Fruit fly (Drosophila melanogaster) whole organism, embryonic: ENCODE results near the gene Datp.
A peak's percentile ranks its signal among the peaks of the same experiment; 100 is the strongest.

Source experiments
- CG10366 ChIP-seq: fragments of 200-800 bp; sonication (Bioruptor generic); IDR thresholded peaks from 2 replicates; pipeline ENCODE4 v1.3.6; 2022; ENCODE audit warnings: missing biosample characterization, missing genetic modification characterization
- CG11093 ChIP-seq: fragments of 200-800 bp; sonication (Bioruptor generic); IDR thresholded peaks from 3 replicates; pipeline ENCODE4 v1.3.6; 2022; ENCODE audit warnings: missing biosample characterization, missing genetic modification characterization
- CG13123 ChIP-seq: fragments of 200-800 bp; sonication (Bioruptor generic); optimal IDR thresholded peaks from 2 replicates; lab custom pipeline; 2016; ENCODE audit warnings: missing biosample characterization, missing genetic modification characterization
- CG14014 ChIP-seq: fragments of 200-800 bp; sonication (Bioruptor generic); IDR thresholded peaks from 2 replicates; pipeline ENCODE4 v1.3.6; 2022; ENCODE audit warnings: missing biosample characterization, missing genetic modification characterization
- CG1529 ChIP-seq: fragments of 200-800 bp; sonication (Bioruptor generic); optimal IDR thresholded peaks from 3 replicates; lab custom pipeline; 2018; ENCODE audit warnings: missing biosample characterization, missing genetic modification characterization
- CG18619 ChIP-seq: fragments of 200-800 bp; sonication (Bioruptor generic); optimal IDR thresholded peaks from 3 replicates; lab custom pipeline; 2017; ENCODE audit warnings: missing biosample characterization, mild to moderate bottlenecking, missing genetic modification characterization
- CG2199 ChIP-seq: fragments of 200-800 bp; sonication (Bioruptor generic); IDR thresholded peaks from 3 replicates; pipeline ENCODE4 v1.3.6; 2022; ENCODE audit warnings: missing biosample characterization, missing genetic modification characterization
- CG30403 ChIP-seq: fragments of 200-800 bp; sonication (Bioruptor generic); optimal IDR thresholded peaks from 3 replicates; lab custom pipeline; 2016; ENCODE audit warnings: missing biosample characterization, missing genetic modification characterization
- CG31388 ChIP-seq: fragments of 200-800 bp; sonication (Bioruptor generic); optimal IDR thresholded peaks from 2 replicates; lab custom pipeline; 2016; ENCODE audit warnings: missing biosample characterization, missing genetic modification characterization
- CG3726 ChIP-seq: fragments of 200-800 bp; sonication (Bioruptor generic); IDR thresholded peaks from 3 replicates; pipeline ENCODE4, ENCODE4 v1.3.6; 2022; ENCODE audit warnings: missing biosample characterization, missing genetic modification characterization
- CG4617 ChIP-seq: fragments of 200-800 bp; sonication (Bioruptor generic); optimal IDR thresholded peaks from 3 replicates; lab custom pipeline; 2016; ENCODE audit warnings: missing biosample characterization, missing genetic modification characterization, borderline replicate concordance
- CG4730 ChIP-seq: fragments of 200-800 bp; sonication (Bioruptor generic); IDR thresholded peaks from 2 replicates; pipeline ENCODE4 v1.3.6; 2022; ENCODE audit warnings: missing biosample characterization, missing genetic modification characterization
- CG6654 ChIP-seq: fragments of 200-800 bp; sonication (Bioruptor generic); optimal IDR thresholded peaks from 2 replicates; lab custom pipeline; 2017; ENCODE audit warnings: missing biosample characterization, mild to moderate bottlenecking, missing genetic modification characterization
- CG6813 ChIP-seq: fragments of 200-800 bp; sonication (Bioruptor generic); optimal IDR thresholded peaks from 2 replicates; lab custom pipeline; 2017; ENCODE audit warnings: missing biosample characterization, missing genetic modification characterization, mild to moderate bottlenecking, moderate library complexity, missing genetic modification reagents
- CG7271 ChIP-seq: fragments of 200-800 bp; sonication (Bioruptor generic); optimal IDR thresholded peaks from 2 replicates; lab custom pipeline; 2018; ENCODE audit warnings: missing biosample characterization, mild to moderate bottlenecking, missing genetic modification characterization, moderate library complexity
- CG7556 ChIP-seq: fragments of 200-800 bp; sonication (Bioruptor generic); optimal IDR thresholded peaks from 2 replicates; lab custom pipeline; 2017; ENCODE audit warnings: missing biosample characterization, mild to moderate bottlenecking, missing genetic modification characterization
- CG8944 ChIP-seq: fragments of 200-800 bp; sonication (Bioruptor generic); optimal IDR thresholded peaks from 3 replicates; lab custom pipeline; 2016; ENCODE audit warnings: missing biosample characterization, missing genetic modification characterization
- Chrac-16 ChIP-seq: fragments of 200-800 bp; sonication (Bioruptor generic); optimal IDR thresholded peaks from 3 replicates; lab custom pipeline; 2016; ENCODE audit warnings: missing biosample characterization, missing genetic modification characterization
- D19B ChIP-seq: fragments of 200-800 bp; sonication (Bioruptor generic); optimal IDR thresholded peaks from 2 replicates; lab custom pipeline; 2017; ENCODE audit warnings: missing biosample characterization, mild to moderate bottlenecking, missing genetic modification characterization
- Ets65A ChIP-seq: fragments of 200-800 bp; sonication (Bioruptor generic); peaks from one replicate; lab custom pipeline; 2016; ENCODE audit warnings: missing biosample characterization, missing genetic modification characterization
- Fer1 ChIP-seq: fragments of 200-800 bp; sonication (Bioruptor generic); optimal IDR thresholded peaks from 2 replicates; lab custom pipeline; 2017; ENCODE audit warnings: missing biosample characterization, mild to moderate bottlenecking, missing genetic modification characterization
- H2.0 ChIP-seq: fragments of 200-800 bp; sonication (Bioruptor generic); IDR thresholded peaks from 2 replicates; pipeline ENCODE4 v1.3.6; 2022; ENCODE audit warnings: missing biosample characterization, missing genetic modification characterization
- MTF-1 ChIP-seq: fragments of 200-800 bp; sonication (Bioruptor generic); optimal IDR thresholded peaks from 2 replicates; lab custom pipeline; 2018; ENCODE audit warnings: missing biosample characterization, mild to moderate bottlenecking, missing genetic modification characterization, borderline replicate concordance
- Med ChIP-seq: fragments of 200-800 bp; sonication (Bioruptor generic); peaks from one replicate; lab custom pipeline; 2016; ENCODE audit warnings: missing biosample characterization, missing genetic modification characterization, mild to moderate bottlenecking, inconsistent platforms, moderate library complexity
- Meics ChIP-seq: fragments of 200-800 bp; sonication (Bioruptor generic); optimal IDR thresholded peaks from 2 replicates; lab custom pipeline; 2017; ENCODE audit warnings: missing biosample characterization, mild to moderate bottlenecking, missing genetic modification characterization
- Myb ChIP-seq: fragments of 200-800 bp; sonication (Bioruptor generic); optimal IDR thresholded peaks from 2 replicates; lab custom pipeline; 2016; ENCODE audit warnings: missing biosample characterization, missing genetic modification characterization
- Nf-YC ChIP-seq: fragments of 200-800 bp; optimal IDR thresholded peaks from 3 replicates; lab custom pipeline; 2019; ENCODE audit warnings: missing biosample characterization, mild to moderate bottlenecking, missing genetic modification characterization, moderate library complexity
- Ptx1 ChIP-seq: fragments of 200-800 bp; sonication (Bioruptor generic); IDR thresholded peaks from 2 replicates; pipeline ENCODE4 v1.3.6; 2022; ENCODE audit warnings: missing biosample characterization, missing genetic modification characterization
- Rx ChIP-seq: fragments of 200-800 bp; sonication (Bioruptor generic); IDR thresholded peaks from 2 replicates; pipeline ENCODE4 v1.3.6; 2022; ENCODE audit warnings: missing biosample characterization, missing genetic modification characterization
- Side ChIP-seq: fragments of 200-800 bp; sonication (Bioruptor generic); optimal IDR thresholded peaks from 2 replicates; lab custom pipeline; 2016; ENCODE audit warnings: missing biosample characterization, missing genetic modification characterization
- Vsx1 ChIP-seq: fragments of 200-800 bp; sonication (Bioruptor generic); optimal IDR thresholded peaks from 2 replicates; lab custom pipeline; 2017; ENCODE audit warnings: missing biosample characterization, mild to moderate bottlenecking, missing genetic modification characterization, missing genetic modification reagents
- ara ChIP-seq: fragments of 200-800 bp; sonication (Bioruptor generic); IDR thresholded peaks from 2 replicates; pipeline ENCODE4 v1.3.6; 2022; ENCODE audit warnings: missing biosample characterization, missing genetic modification characterization
- bab2 ChIP-seq: fragments of 200-800 bp; sonication (Bioruptor generic); optimal IDR thresholded peaks from 2 replicates; lab custom pipeline; 2016; ENCODE audit warnings: missing biosample characterization, missing genetic modification characterization
- bowl ChIP-seq: fragments of 200-800 bp; sonication (Bioruptor generic); IDR thresholded peaks from 2 replicates; pipeline ENCODE4 v1.3.6; 2022; ENCODE audit warnings: missing biosample characterization, missing genetic modification characterization
- cg ChIP-seq: fragments of 200-800 bp; sonication (Bioruptor generic); optimal IDR thresholded peaks from 3 replicates; lab custom pipeline; 2019; ENCODE audit warnings: missing biosample characterization, mild to moderate bottlenecking, missing genetic modification characterization, moderate library complexity
- crol ChIP-seq: fragments of 200-800 bp; sonication (Bioruptor generic); IDR thresholded peaks from 2 replicates; pipeline ENCODE4 v1.3.6; 2022; ENCODE audit warnings: missing biosample characterization, missing genetic modification characterization
- dmrt99B ChIP-seq: fragments of 200-800 bp; sonication (Bioruptor generic); optimal IDR thresholded peaks from 2 replicates; lab custom pipeline; 2018; ENCODE audit warnings: missing biosample characterization, mild to moderate bottlenecking, missing genetic modification characterization, moderate library complexity
- fu2 ChIP-seq: fragments of 200-800 bp; sonication (Bioruptor generic); optimal IDR thresholded peaks from 2 replicates; lab custom pipeline; 2016; ENCODE audit warnings: missing biosample characterization, missing genetic modification characterization
- gce ChIP-seq: fragments of 200-800 bp; sonication (Bioruptor generic); IDR thresholded peaks from 3 replicates; pipeline ENCODE4 v1.3.6; 2022; ENCODE audit warnings: missing biosample characterization, missing genetic modification characterization
- gro ChIP-seq: fragments of 200-800 bp; sonication (Bioruptor generic); optimal IDR thresholded peaks from 2 replicates; lab custom pipeline; 2016; ENCODE audit warnings: missing biosample characterization, missing genetic modification characterization
- klu ChIP-seq: fragments of 200-800 bp; sonication (Bioruptor generic); IDR thresholded peaks from 2 replicates; pipeline ENCODE4 v1.3.6; 2022; ENCODE audit warnings: missing biosample characterization, missing genetic modification characterization
- lmd ChIP-seq: fragments of 200-800 bp; sonication (Bioruptor generic); IDR thresholded peaks from 2 replicates; pipeline ENCODE4 v1.3.6; 2022; ENCODE audit warnings: missing biosample characterization, missing genetic modification characterization
- nerfin-2 ChIP-seq: fragments of 200-800 bp; sonication (Bioruptor generic); IDR thresholded peaks from 2 replicates; pipeline ENCODE4 v1.3.6; 2022; ENCODE audit warnings: missing biosample characterization, missing genetic modification characterization; ENCODE audit not compliant: partially characterized antibody
- oc ChIP-seq: fragments of 200-800 bp; sonication (Bioruptor generic); optimal IDR thresholded peaks from 2 replicates; lab custom pipeline; 2018; ENCODE audit warnings: missing biosample characterization, mild to moderate bottlenecking, missing genetic modification characterization, moderate library complexity
- org-1 ChIP-seq: fragments of 200-800 bp; sonication (Bioruptor generic); optimal IDR thresholded peaks from 2 replicates; lab custom pipeline; 2017; ENCODE audit warnings: missing biosample characterization, missing genetic modification characterization
- p53 ChIP-seq: fragments of 200-800 bp; sonication (Bioruptor generic); optimal IDR thresholded peaks from 2 replicates; lab custom pipeline; 2016; ENCODE audit warnings: missing biosample characterization, missing genetic modification characterization
- pan ChIP-seq, 4 experiments: fragments of >200 bp in 3 of 4; fragments of 200-800 bp in 1 of 4; sonication (Bioruptor generic) in 1 of 4; optimal IDR thresholded peaks in 3 of 4; IDR thresholded peaks in 1 of 4; 2 replicates each; pipeline versions ENCODE4 v1.3.6 to Lab custom; 2017 to 2022; ENCODE audit warnings: missing biosample characterization in 2 of 4, missing genetic modification characterization in 2 of 4, mixed read lengths in 1 of 4
- sob ChIP-seq: fragments of 200-800 bp; sonication (Bioruptor generic); IDR thresholded peaks from 2 replicates; pipeline ENCODE4 v1.3.6; 2022; ENCODE audit warnings: missing biosample characterization, missing genetic modification characterization
- tll ChIP-seq, 2 experiments: fragments of 200-800 bp in 1 of 2; fragments of >200 bp in 1 of 2; sonication (Bioruptor generic) in 1 of 2; optimal IDR thresholded peaks; 2 replicates each; lab custom pipeline; 2017 to 2019; ENCODE audit warnings: missing biosample characterization in 2 of 2, missing genetic modification characterization in 2 of 2, mild to moderate bottlenecking in 1 of 2, moderate library complexity in 1 of 2
- tup ChIP-seq: fragments of 200-800 bp; sonication (Bioruptor generic); optimal IDR thresholded peaks from 2 replicates; lab custom pipeline; 2016; ENCODE audit warnings: missing biosample characterization, mild to moderate bottlenecking, missing genetic modification characterization, moderate library complexity
- usp ChIP-seq: fragments of >200 bp; optimal IDR thresholded peaks from 2 replicates; lab custom pipeline; 2017; ENCODE audit warnings: missing biosample characterization, missing genetic modification characterization
- yki ChIP-seq: fragments of >200 bp; optimal IDR thresholded peaks from 3 replicates; lab custom pipeline; 2018

Datp gene

DNA sequence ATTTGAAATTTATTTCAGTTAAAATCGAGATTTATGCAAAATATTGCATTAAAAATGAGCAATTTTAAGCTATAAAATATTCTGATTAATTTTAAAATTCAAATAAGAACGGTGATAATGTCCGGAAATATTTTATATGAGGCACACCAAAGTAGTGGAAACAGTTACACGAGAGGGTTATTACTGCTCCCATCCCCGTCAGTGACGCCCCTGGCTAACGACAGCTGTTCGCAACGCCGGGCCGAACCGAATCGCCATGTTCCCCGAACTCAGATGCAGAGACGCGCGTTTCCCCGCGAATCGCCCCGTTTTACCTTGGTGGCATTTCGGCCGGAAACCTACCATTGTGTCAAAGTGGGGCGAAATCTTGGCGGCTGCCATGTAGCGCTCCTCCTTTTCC, 26.8 kb downstream of the Datp start (continued):
- TF ChIP-seq MTF-1 (GFP tag; lab: Kevin White, UChicago) (no peak), Rx (GFP tag; lab: Robert Waterston, UW) (no peak), klu (no peak), CG1529 (GFP tag; lab: Kevin White, UChicago) (no peak), tup (GFP tag; lab: Kevin White, UChicago) (no peak), pan (optimal IDR thresholded peaks at IDR 0.05; lab: Kevin White, UChicago) (no peak), pan (GFP tag; optimal IDR thresholded peaks at IDR 0.05 in 1 of 2, IDR thresholded peaks at IDR 0.05 in 1 of 2) (peak in 1 of 2 experiments; percentile 64), CG13123 (GFP tag; lab: Kevin White, UChicago) (no peak), CG3726 (GFP tag; lab: Robert Waterston, UW) (no peak), Med (GFP tag; lab: Kevin White, UChicago) (peak; percentile 90), CG7556 (GFP tag; lab: Kevin White, UChicago) (no peak), Chrac-16 (GFP tag; lab: Kevin White, UChicago) (no peak), CG7271 (tag; lab: Kevin White, UChicago) (no peak), Fer1 (GFP tag; lab: Kevin White, UChicago) (no peak), CG18619 (GFP tag; lab: Kevin White, UChicago) (peak; percentile 31), Meics (GFP tag; lab: Kevin White, UChicago) (peak; percentile 12), D19B (no peak), CG10366 (no peak), ara (peak; percentile 24), sob (GFP tag; lab: Robert Waterston, UW) (peak; percentile 23; the same call in 1 of the 2 replicates), Ets65A (no peak), CG8944 (no peak), crol (GFP tag; lab: Robert Waterston, UW) (peak; percentile 28; the same call in 1 of the 2 replicates), gce (GFP tag; lab: Robert Waterston, UW) (no peak), gro (no peak), lmd (GFP tag; lab: Robert Waterston, UW) (peak; percentile 40; the same call in 1 of the 2 replicates), CG4617 (GFP tag; lab: Kevin White, UChicago) (no peak), p53 (GFP tag; lab: Kevin White, UChicago) (no peak), oc (tag; lab: Kevin White, UChicago) (no peak), CG11093 (no peak), nerfin-2 (GFP tag; lab: Robert Waterston, UW) (no peak), usp (GFP tag; lab: Kevin White, UChicago) (no peak), tll (GFP tag; optimal IDR thresholded peaks at IDR 0.05; lab: Kevin White, UChicago) (no peak), bowl (GFP tag; lab: Robert Waterston, UW) (peak; percentile 41; the same call in 1 of the 2 replicates), Ptx1 (peak; percentile 50), yki (lab: Kevin White, UChicago) (no peak), Side (peak; percentile 55), H2.0 (GFP tag; lab: Robert Waterston, UW) (no peak), CG6813 (GFP tag; lab: Kevin White, UChicago) (no peak), Nf-YC (tag; lab: Kevin White, UChicago) (no peak), dmrt99B (tag; lab: Kevin White, UChicago) (peak; percentile 19), Myb (GFP tag; lab: Kevin White, UChicago) (peak; percentile 1), CG2199 (GFP tag; lab: Robert Waterston, UW) (no peak), CG4730 (GFP tag; lab: Robert Waterston, UW) (no peak), org-1 (no peak), CG6654 (no peak), fu2 (GFP tag; lab: Kevin White, UChicago) (no peak), bab2 (no peak), Vsx1 (GFP tag; lab: Kevin White, UChicago) (no peak), CG14014 (GFP tag; lab: Robert Waterston, UW) (no peak), CG31388 (no peak), CG30403 (GFP tag; lab: Kevin White, UChicago) (peak; percentile 9), cg (GFP tag; lab: Kevin White, UChicago) (no peak)
